Worm (Caenorhabditis elegans) whole organism, late embryonic: ENCODE measurements around the gene rig-1.

Experiments
- F13H6.1 ChIP-seq: sonication (generic microtip); optimal IDR thresholded peaks from 2 replicates; lab custom pipeline; 2016; ENCODE audit warnings: missing genetic modification characterization, missing compliant biosample characterization
- Y22D7AL.16 ChIP-seq: sonication (generic microtip); optimal IDR thresholded peaks from 2 replicates; lab custom pipeline; 2016; ENCODE audit warnings: missing genetic modification characterization, missing compliant biosample characterization
- fax-1 ChIP-seq: sonication (generic microtip); optimal IDR thresholded peaks from 2 replicates; lab custom pipeline; 2016; ENCODE audit warnings: missing genotype, missing genetic modification characterization, missing compliant biosample characterization
- fkh-10 ChIP-seq: fragments of 150-350 bp; optimal IDR thresholded peaks from 2 replicates; lab custom pipeline; 2014; ENCODE audit warnings: missing biosample characterization, missing genetic modification reagents, missing genetic modification characterization
- hlh-13 ChIP-seq: fragments of 200-800 bp; sonication (Bioruptor generic); optimal IDR thresholded peaks from 2 replicates; lab custom pipeline; 2018; ENCODE audit warnings: mild to moderate bottlenecking, missing genetic modification characterization, missing compliant biosample characterization
- nfya-1 ChIP-seq: sonication (generic microtip); optimal IDR thresholded peaks from 2 replicates; lab custom pipeline; 2017; ENCODE audit warnings: missing genetic modification characterization, mild to moderate bottlenecking, missing compliant biosample characterization, antibody characterized with exemption, moderate library complexity
- nhr-11 ChIP-seq: fragments of 150-350 bp; optimal IDR thresholded peaks from 2 replicates; lab custom pipeline; 2014; ENCODE audit warnings: missing biosample characterization, missing genetic modification characterization
- nhr-232 ChIP-seq: sonication (generic microtip); optimal IDR thresholded peaks from 2 replicates; lab custom pipeline; 2016; ENCODE audit warnings: missing genetic modification characterization, missing compliant biosample characterization
- sdc-2 ChIP-seq: sonication (generic microtip); optimal IDR thresholded peaks from 2 replicates; lab custom pipeline; 2016; ENCODE audit warnings: missing genotype, missing genetic modification characterization, missing compliant biosample characterization
- tbx-7 ChIP-seq: sonication (generic microtip); optimal IDR thresholded peaks from 2 replicates; lab custom pipeline; 2016; ENCODE audit warnings: missing genotype, missing genetic modification characterization, missing compliant biosample characterization

ce11 chrX:8719888-8720287 is 59.5 kb downstream of the rig-1 start:
- TF ChIP-seq nhr-11 (tag; lab: Kevin White, UChicago): no peak
- TF ChIP-seq nfya-1 (tag; lab: Kevin White, UChicago): no peak
- no peak for TF ChIP-seq nhr-232 (tag; lab: Kevin White, UChicago)
- no peak for TF ChIP-seq hlh-13 (GFP tag; lab: Kevin White, UChicago)
- no peak for TF ChIP-seq Y22D7AL.16
- no peak for TF ChIP-seq F13H6.1 (tag; lab: Kevin White, UChicago)
- no peak for TF ChIP-seq fkh-10 (GFP tag; lab: Kevin White, UChicago)
- TF ChIP-seq tbx-7 (tag; lab: Kevin White, UChicago): no peak
- TF ChIP-seq fax-1 (tag; lab: Kevin White, UChicago): no peak
- no peak for TF ChIP-seq sdc-2
